Worm (Caenorhabditis elegans) whole organism, L3 larva: ENCODE results near the gene Y43F8A.1.
A peak's percentile ranks its signal among the peaks of the same experiment; 100 is the strongest.

Experiments used
- R02D3.7 ChIP-seq: fragments of 150-350 bp; optimal IDR thresholded peaks from 2 replicates; lab custom pipeline; 2014; ENCODE audit warnings: missing biosample characterization, missing genetic modification characterization
- ZK546.5 ChIP-seq: sonication (generic microtip); optimal IDR thresholded peaks from 2 replicates; lab custom pipeline; 2017; ENCODE audit warnings: missing biosample characterization, missing genetic modification characterization
- aly-2 ChIP-seq: fragments of 150-350 bp; optimal IDR thresholded peaks from 2 replicates; lab custom pipeline; 2014; ENCODE audit warnings: missing biosample characterization, missing genetic modification characterization
- ama-1 ChIP-seq: fragments of 150-350 bp; optimal IDR thresholded peaks from 2 replicates; lab custom pipeline; 2018
- ceh-16 ChIP-seq: sonication (generic microtip); optimal IDR thresholded peaks from 2 replicates; lab custom pipeline; 2017; ENCODE audit warnings: missing biosample characterization, missing genetic modification characterization
- ceh-28 ChIP-seq: fragments of 150-350 bp; optimal IDR thresholded peaks from 2 replicates; lab custom pipeline; 2014; ENCODE audit warnings: missing biosample characterization, missing genetic modification reagents, missing genetic modification characterization
- ceh-82 ChIP-seq: fragments of 150-350 bp; optimal IDR thresholded peaks from 2 replicates; lab custom pipeline; 2014; ENCODE audit warnings: missing biosample characterization, missing genetic modification characterization
- daf-12 ChIP-seq: fragments of 150-350 bp; optimal IDR thresholded peaks from 2 replicates; lab custom pipeline; 2014; ENCODE audit warnings: missing biosample characterization, missing genetic modification reagents, missing genetic modification characterization
- egl-27 ChIP-seq: sonication (generic microtip); optimal IDR thresholded peaks from 4 replicates; lab custom pipeline; 2017; ENCODE audit warnings: missing biosample characterization, missing genetic modification reagents, missing genetic modification characterization
- egl-5 ChIP-seq: fragments of 150-350 bp; optimal IDR thresholded peaks from 2 replicates; lab custom pipeline; 2017; ENCODE audit warnings: missing biosample characterization, missing genetic modification reagents, missing genetic modification characterization, inconsistent platforms
- elt-1 ChIP-seq: fragments of 150-350 bp; optimal IDR thresholded peaks from 2 replicates; lab custom pipeline; 2014; ENCODE audit warnings: missing biosample characterization, missing genetic modification characterization
- elt-2 ChIP-seq: sonication (generic microtip); optimal IDR thresholded peaks from 2 replicates; lab custom pipeline; 2016; ENCODE audit warnings: missing genetic modification reagents, mild to moderate bottlenecking, missing genetic modification characterization, missing compliant biosample characterization
- eor-1 ChIP-seq, 2 experiments: fragments of 150-350 bp; optimal IDR thresholded peaks; 2 replicates each; lab custom pipeline; 2014 to 2018; ENCODE audit warnings: missing biosample characterization in 2 of 2, missing genetic modification characterization in 2 of 2
- fkh-10 ChIP-seq: sonication (generic microtip); optimal IDR thresholded peaks from 2 replicates; lab custom pipeline; 2017; ENCODE audit warnings: missing biosample characterization, missing genetic modification reagents, missing genetic modification characterization
- fkh-2 ChIP-seq: fragments of 150-350 bp; optimal IDR thresholded peaks from 2 replicates; lab custom pipeline; 2014; ENCODE audit warnings: missing biosample characterization, missing genetic modification reagents, missing genetic modification characterization
- fos-1 ChIP-seq: fragments of 150-350 bp; optimal IDR thresholded peaks from 2 replicates; lab custom pipeline; 2014; ENCODE audit warnings: missing biosample characterization, missing genetic modification characterization
- hmg-11 ChIP-seq: sonication (generic microtip); optimal IDR thresholded peaks from 2 replicates; lab custom pipeline; 2016; ENCODE audit warnings: missing genetic modification characterization, missing compliant biosample characterization
- jun-1 ChIP-seq: fragments of 150-350 bp; optimal IDR thresholded peaks from 2 replicates; lab custom pipeline; 2014; ENCODE audit warnings: missing biosample characterization, missing genetic modification reagents, missing genetic modification characterization
- lin-15B ChIP-seq: fragments of 150-350 bp; optimal IDR thresholded peaks from 2 replicates; lab custom pipeline; 2014; ENCODE audit warnings: missing biosample characterization, missing genetic modification characterization
- mdl-1 ChIP-seq: fragments of 150-350 bp; optimal IDR thresholded peaks from 2 replicates; lab custom pipeline; 2014; ENCODE audit warnings: missing biosample characterization, missing genetic modification characterization
- nfya-1 ChIP-seq: sonication (generic microtip); optimal IDR thresholded peaks from 2 replicates; lab custom pipeline; 2017; ENCODE audit warnings: missing genetic modification characterization, mild to moderate bottlenecking, missing compliant biosample characterization, antibody characterized with exemption, moderate library complexity; ENCODE audit not compliant: insufficient read depth
- nhr-11 ChIP-seq: fragments of 150-350 bp; optimal IDR thresholded peaks from 2 replicates; lab custom pipeline; 2014; ENCODE audit warnings: missing biosample characterization, missing genetic modification characterization
- nhr-12 ChIP-seq: fragments of 150-350 bp; optimal IDR thresholded peaks from 2 replicates; lab custom pipeline; 2014; ENCODE audit warnings: missing biosample characterization, missing genetic modification characterization
- nhr-237 ChIP-seq: fragments of 150-350 bp; optimal IDR thresholded peaks from 2 replicates; lab custom pipeline; 2014; ENCODE audit warnings: missing biosample characterization, missing genetic modification characterization
- nhr-28 ChIP-seq: fragments of 150-350 bp; optimal IDR thresholded peaks from 2 replicates; lab custom pipeline; 2014; ENCODE audit warnings: missing biosample characterization, missing genetic modification characterization
- nhr-43 ChIP-seq: sonication (generic microtip); optimal IDR thresholded peaks from 2 replicates; lab custom pipeline; 2016; ENCODE audit warnings: mild to moderate bottlenecking, missing genetic modification characterization, missing compliant biosample characterization; ENCODE audit not compliant: poor library complexity, severe bottlenecking
- nhr-76 ChIP-seq: fragments of 150-350 bp; sonication (generic microtip); optimal IDR thresholded peaks from 5 replicates; lab custom pipeline; 2014; ENCODE audit warnings: missing biosample characterization, missing genetic modification characterization
- nhr-77 ChIP-seq: fragments of 150-350 bp; optimal IDR thresholded peaks from 2 replicates; lab custom pipeline; 2014; ENCODE audit warnings: missing biosample characterization, missing genetic modification characterization
- pha-4 ChIP-seq: fragments of 150-350 bp; optimal IDR thresholded peaks from 2 replicates; lab custom pipeline; 2014; ENCODE audit warnings: missing biosample characterization, missing genetic modification reagents, missing genetic modification characterization
- pqm-1 ChIP-seq: fragments of 150-350 bp; optimal IDR thresholded peaks from 2 replicates; lab custom pipeline; 2017; ENCODE audit warnings: missing biosample characterization, missing genetic modification characterization, inconsistent platforms
- sea-2 ChIP-seq: fragments of 150-350 bp; sonication (generic microtip); optimal IDR thresholded peaks from 4 replicates; lab custom pipeline; 2014; ENCODE audit warnings: missing biosample characterization, missing genetic modification reagents, missing genetic modification characterization
- skn-1 ChIP-seq: fragments of 150-350 bp; optimal IDR thresholded peaks from 2 replicates; lab custom pipeline; 2014; ENCODE audit warnings: missing biosample characterization, missing genetic modification characterization
- snpc-4 ChIP-seq: fragments of 150-350 bp; optimal IDR thresholded peaks from 2 replicates; lab custom pipeline; 2014; ENCODE audit warnings: missing biosample characterization, missing genetic modification characterization
- tbx-2 ChIP-seq: sonication (generic microtip); optimal IDR thresholded peaks from 2 replicates; lab custom pipeline; 2016; ENCODE audit warnings: mild to moderate bottlenecking, missing genetic modification characterization, missing compliant biosample characterization
- unc-39 ChIP-seq: sonication (generic microtip); optimal IDR thresholded peaks from 4 replicates; lab custom pipeline; 2017; ENCODE audit warnings: missing biosample characterization, missing genetic modification characterization
- unc-62 ChIP-seq: fragments of 150-350 bp; sonication (generic microtip); optimal IDR thresholded peaks from 4 replicates; lab custom pipeline; 2014; ENCODE audit warnings: missing biosample characterization, missing genetic modification reagents, missing genetic modification characterization
- zag-1 ChIP-seq: fragments of 150-350 bp; optimal IDR thresholded peaks from 2 replicates; lab custom pipeline; 2014; ENCODE audit warnings: missing biosample characterization, missing genetic modification characterization
- ztf-11 ChIP-seq: fragments of 150-350 bp; optimal IDR thresholded peaks from 2 replicates; lab custom pipeline; 2014; ENCODE audit warnings: missing biosample characterization, missing genetic modification characterization
- ztf-4 ChIP-seq: fragments of 150-350 bp; optimal IDR thresholded peaks from 2 replicates; lab custom pipeline; 2014; ENCODE audit warnings: missing biosample characterization, missing genetic modification characterization

Y43F8A.1 gene

ce11 chrV:19370189-19370588, at the start of gene Y43F8A.1:
TSS of gene Y43F8A.1 (plus strand) at chrV:19370489.
- TF ChIP-seq nhr-43 (tag; lab: Kevin White, UChicago), result no peak
- no peak for TF ChIP-seq fos-1 (tag; lab: Kevin White, UChicago)
- no peak for TF ChIP-seq pha-4 (tag; lab: Kevin White, UChicago)
- no peak for TF ChIP-seq nhr-28 (tag; lab: Kevin White, UChicago)

DNA sequence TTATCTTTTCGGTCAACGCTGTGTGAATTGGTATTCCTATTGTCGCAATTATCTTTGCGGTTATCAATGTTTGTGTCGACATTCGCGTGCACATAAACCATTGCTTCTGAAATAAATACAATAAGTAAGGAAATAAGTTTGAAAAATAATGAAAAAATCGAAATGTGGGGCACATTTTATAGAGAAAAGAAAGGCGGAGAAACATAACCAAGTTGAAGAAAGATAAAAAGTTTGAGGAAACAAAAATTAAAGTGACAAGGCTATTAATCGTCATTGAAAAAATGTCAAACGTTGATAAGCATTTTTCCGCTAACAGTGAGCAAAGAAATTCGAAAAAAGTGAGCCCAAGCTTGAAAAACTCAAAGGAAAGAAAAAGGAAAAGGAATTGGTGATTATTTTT, 47.9 kb upstream of the Y43F8A.1 start, which contains the start of gene C43D7.4:
TSS of gene C43D7.4 (minus strand) at position 101 of the 400 bp plus-strand sequence.
- TF ChIP-seq pqm-1 (tag; lab: Kevin White, UChicago), result no peak
- TF ChIP-seq mdl-1 (tag; lab: Kevin White, UChicago), result no peak
- TF ChIP-seq nhr-12 (tag; lab: Kevin White, UChicago), result no peak
- no peak for TF ChIP-seq snpc-4 (tag; lab: Kevin White, UChicago)
- TF ChIP-seq ceh-16 (tag; lab: Kevin White, UChicago), result no peak
- TF ChIP-seq ZK546.5 (tag; lab: Kevin White, UChicago), result no peak
- TF ChIP-seq daf-12 (tag; lab: Kevin White, UChicago), result no peak
- no peak for TF ChIP-seq zag-1 (tag; lab: Kevin White, UChicago)
- no peak for TF ChIP-seq nhr-28 (tag; lab: Kevin White, UChicago)

DNA sequence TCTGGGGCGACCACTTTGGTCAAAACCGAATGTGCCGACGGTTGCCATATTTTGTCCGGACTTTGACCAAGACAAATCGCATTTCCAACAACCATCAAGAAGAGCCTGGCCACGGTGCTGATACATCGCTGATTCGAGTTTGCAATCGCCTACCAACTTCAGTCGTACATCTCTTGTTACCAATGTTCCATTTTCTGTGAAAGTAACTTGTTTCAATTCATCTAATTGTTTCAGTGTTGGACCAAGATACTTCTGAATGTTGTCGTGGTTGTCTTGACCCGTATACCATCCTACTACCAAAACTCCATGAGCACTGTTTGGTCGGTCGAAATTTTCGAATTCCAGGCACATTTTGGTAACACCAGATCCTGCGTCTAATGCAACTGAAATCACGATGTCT, 44.9 kb upstream of the Y43F8A.1 start:
- TF ChIP-seq egl-27 (tag; lab: Kevin White, UChicago) (no peak), ceh-82 (tag; lab: Kevin White, UChicago) (no peak), fkh-2 (tag; lab: Kevin White, UChicago) (no peak), ztf-11 (no peak), sea-2 (no peak), elt-1 (tag; lab: Kevin White, UChicago) (no peak), fos-1 (tag; lab: Kevin White, UChicago) (no peak), zag-1 (tag; lab: Kevin White, UChicago) (no peak), nhr-237 (no peak), mdl-1 (tag; lab: Kevin White, UChicago) (no peak), ama-1 (lab: Kevin White, UChicago) (no peak), nhr-43 (tag; lab: Kevin White, UChicago) (no peak), nhr-77 (tag; lab: Kevin White, UChicago) (no peak), nfya-1 (tag; lab: Kevin White, UChicago) (no peak), snpc-4 (tag; lab: Kevin White, UChicago) (no peak), jun-1 (tag; lab: Kevin White, UChicago) (no peak), nhr-76 (tag; lab: Kevin White, UChicago) (no peak)

DNA sequence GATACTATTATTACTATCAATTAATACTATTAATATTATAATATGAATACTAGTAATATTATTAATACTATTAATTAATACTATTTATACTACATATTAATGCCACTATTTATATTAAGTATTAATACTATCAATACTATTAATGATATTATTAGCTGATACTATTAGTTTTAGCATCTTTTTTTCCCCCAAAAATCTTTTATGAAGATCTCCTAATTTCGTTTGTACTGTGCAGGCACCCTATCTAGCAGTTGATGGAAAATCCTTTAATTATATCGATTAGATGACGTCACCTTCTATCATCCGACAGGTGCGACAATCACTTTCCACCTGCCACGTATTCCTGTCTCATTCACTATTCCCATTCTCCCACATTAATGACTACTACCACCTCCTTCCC, 41.0 kb upstream of the Y43F8A.1 start, which contains the start of gene fbxb-65:
TSS of gene fbxb-65 (plus strand) at position 301 of the 400 bp plus-strand sequence.
- no peak for TF ChIP-seq jun-1 (tag; lab: Kevin White, UChicago)
- no peak for TF ChIP-seq elt-2 (tag; lab: Kevin White, UChicago)
- no peak for TF ChIP-seq ztf-4
- TF ChIP-seq tbx-2 (tag; lab: Kevin White, UChicago), result no peak
- TF ChIP-seq, all 47 proteins: peak for 0

DNA sequence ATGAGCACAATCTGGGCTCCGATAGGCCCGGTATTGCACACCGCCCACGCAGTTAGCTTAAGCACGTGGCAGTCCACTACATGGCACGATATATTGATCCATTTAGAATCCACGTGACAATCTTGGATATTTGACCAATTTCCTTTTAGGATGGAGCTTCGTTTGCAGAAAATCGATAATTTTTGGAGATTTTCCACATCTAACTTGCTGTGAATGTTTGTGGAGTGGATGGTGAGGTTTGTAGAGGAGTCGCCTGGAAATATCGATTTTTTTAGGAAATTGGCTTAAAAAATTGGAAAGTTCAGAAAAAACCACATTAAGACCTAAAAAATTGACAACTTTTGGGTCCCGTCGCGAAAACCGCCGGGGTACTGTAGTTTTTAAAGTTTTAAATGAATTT, 33.0 kb upstream of the Y43F8A.1 start:
- peak; percentile 20 for TF ChIP-seq ceh-28 (tag; lab: Kevin White, UChicago)
- no peak for TF ChIP-seq elt-1 (tag; lab: Kevin White, UChicago)
- no peak for TF ChIP-seq fkh-2 (tag; lab: Kevin White, UChicago)
- no peak for TF ChIP-seq R02D3.7 (tag; lab: Kevin White, UChicago)

- no peak for TF ChIP-seq sea-2
- TF ChIP-seq nhr-43 (tag; lab: Kevin White, UChicago), result no peak
- no peak for TF ChIP-seq unc-62 (GFP tag; lab: Kevin White, UChicago)
- TF ChIP-seq fkh-2 (tag; lab: Kevin White, UChicago), result no peak
- no peak for TF ChIP-seq unc-39
- TF ChIP-seq fkh-10, result no peak
- no peak for TF ChIP-seq skn-1
- no peak for TF ChIP-seq ama-1 (lab: Kevin White, UChicago)
- no peak for TF ChIP-seq R02D3.7 (tag; lab: Kevin White, UChicago)
- no peak for TF ChIP-seq nhr-11 (tag; lab: Kevin White, UChicago)
- no peak for TF ChIP-seq hmg-11 (tag; lab: Kevin White, UChicago)
- no peak for TF ChIP-seq ztf-4
- no peak for TF ChIP-seq eor-1 (tag; optimal IDR thresholded peaks at IDR 0.05; lab: Kevin White, UChicago)
- TF ChIP-seq egl-5 (tag; lab: Kevin White, UChicago), result no peak
- no peak for TF ChIP-seq lin-15B
- TF ChIP-seq nfya-1 (tag; lab: Kevin White, UChicago), result no peak
- no peak for TF ChIP-seq mdl-1 (tag; lab: Kevin White, UChicago)
- TF ChIP-seq aly-2 (tag; lab: Kevin White, UChicago), result no peak
- no peak for TF ChIP-seq pqm-1 (tag; lab: Kevin White, UChicago)
Measured at ce11 chrV:19351944-19352343, 18.3 kb upstream of the Y43F8A.1 start.
